Fruit fly (Drosophila melanogaster) whole organism, embryonic: Measurements from ENCODE around the gene CG3544.

ENCODE experiments used
- Ada2b ChIP-seq: fragments of 200-800 bp; sonication (Bioruptor generic); IDR thresholded peaks from 2 replicates; pipeline ENCODE4 v1.3.6; 2022; ENCODE audit warnings: missing biosample characterization, missing genetic modification characterization
- B-H2 ChIP-seq: fragments of 200-800 bp; sonication (Bioruptor generic); optimal IDR thresholded peaks from 2 replicates; lab custom pipeline; 2018; ENCODE audit warnings: missing biosample characterization, mild to moderate bottlenecking, missing genetic modification characterization
- CG10274 ChIP-seq: fragments of 200-800 bp; sonication (Bioruptor generic); optimal IDR thresholded peaks from 3 replicates; lab custom pipeline; 2017; ENCODE audit warnings: missing biosample characterization, mild to moderate bottlenecking, missing genetic modification characterization
- CG10321 ChIP-seq: fragments of 200-800 bp; sonication (Bioruptor generic); IDR thresholded peaks from 2 replicates; pipeline ENCODE4 v1.3.6; 2022; ENCODE audit warnings: missing biosample characterization, missing genetic modification characterization
- CG10654 ChIP-seq: fragments of 200-800 bp; sonication (Bioruptor generic); optimal IDR thresholded peaks from 2 replicates; lab custom pipeline; 2016; ENCODE audit warnings: missing biosample characterization, missing genetic modification characterization
- CG10979 ChIP-seq: fragments of 200-800 bp; sonication (Bioruptor generic); optimal IDR thresholded peaks from 2 replicates; lab custom pipeline; 2018; ENCODE audit warnings: missing biosample characterization, mild to moderate bottlenecking, missing genetic modification characterization, moderate library complexity
- CG11085 ChIP-seq: fragments of 200-800 bp; sonication (Bioruptor generic); IDR thresholded peaks from 2 replicates; pipeline ENCODE4 v1.3.6; 2022; ENCODE audit warnings: missing biosample characterization, missing genetic modification characterization
- CG12236 ChIP-seq: fragments of 200-800 bp; sonication (Bioruptor generic); optimal IDR thresholded peaks from 2 replicates; lab custom pipeline; 2016; ENCODE audit warnings: missing biosample characterization, missing genetic modification characterization
- CG12299 ChIP-seq: fragments of 200-800 bp; sonication (Bioruptor generic); optimal IDR thresholded peaks from 2 replicates; lab custom pipeline; 2018; ENCODE audit warnings: missing biosample characterization, mild to moderate bottlenecking, missing genetic modification characterization
- CG12659 ChIP-seq: fragments of 200-800 bp; sonication (Bioruptor generic); optimal IDR thresholded peaks from 3 replicates; lab custom pipeline; 2017; ENCODE audit warnings: mild to moderate bottlenecking, missing biosample characterization, missing genetic modification reagents, missing genetic modification characterization
- CG12942 ChIP-seq: fragments of 200-800 bp; sonication (Bioruptor generic); optimal IDR thresholded peaks from 3 replicates; lab custom pipeline; 2016; ENCODE audit warnings: missing biosample characterization, missing genetic modification characterization
- CG13894 ChIP-seq: fragments of 200-800 bp; sonication (Bioruptor generic); optimal IDR thresholded peaks from 3 replicates; lab custom pipeline; 2018; ENCODE audit warnings: missing biosample characterization, mild to moderate bottlenecking, missing genetic modification characterization, moderate library complexity
- CG1602 ChIP-seq: fragments of 200-800 bp; sonication (Bioruptor generic); optimal IDR thresholded peaks from 3 replicates; lab custom pipeline; 2016; ENCODE audit warnings: missing biosample characterization, missing genetic modification characterization
- CG1647 ChIP-seq: fragments of 200-800 bp; sonication (Bioruptor generic); optimal IDR thresholded peaks from 3 replicates; lab custom pipeline; 2016; ENCODE audit warnings: missing biosample characterization, missing genetic modification characterization
- CG16779 ChIP-seq: fragments of 200-800 bp; sonication (Bioruptor generic); IDR thresholded peaks from 2 replicates; pipeline ENCODE4 v1.3.6; 2022; ENCODE audit warnings: missing biosample characterization, missing genetic modification characterization
- CG16813 ChIP-seq: fragments of 200-800 bp; sonication (Bioruptor generic); IDR thresholded peaks from 3 replicates; pipeline ENCODE4 v1.3.6; 2022; ENCODE audit warnings: missing biosample characterization, missing genetic modification characterization; ENCODE audit not compliant: partially characterized antibody
- CG16815 ChIP-seq: fragments of 200-800 bp; sonication (Bioruptor generic); optimal IDR thresholded peaks from 3 replicates; lab custom pipeline; 2017; ENCODE audit warnings: missing biosample characterization, mild to moderate bottlenecking, missing genetic modification characterization
- CG17328 ChIP-seq: fragments of 200-800 bp; sonication (Bioruptor generic); IDR thresholded peaks from 2 replicates; pipeline ENCODE4 v1.3.6; 2022; ENCODE audit warnings: missing biosample characterization, missing genetic modification characterization
- CG17385 ChIP-seq: fragments of 200-800 bp; sonication (Bioruptor generic); optimal IDR thresholded peaks from 3 replicates; lab custom pipeline; 2018; ENCODE audit warnings: missing biosample characterization, mild to moderate bottlenecking, missing genetic modification characterization
- CG17568 ChIP-seq: fragments of 200-800 bp; sonication (Bioruptor generic); optimal IDR thresholded peaks from 2 replicates; lab custom pipeline; 2018; ENCODE audit warnings: missing biosample characterization, mild to moderate bottlenecking, missing genetic modification characterization, moderate library complexity
- CG18262 ChIP-seq: fragments of 200-800 bp; optimal IDR thresholded peaks from 3 replicates; lab custom pipeline; 2019; ENCODE audit warnings: missing biosample characterization, mild to moderate bottlenecking, missing genetic modification characterization, moderate library complexity
- CG2202 ChIP-seq: fragments of 200-800 bp; sonication (Bioruptor generic); optimal IDR thresholded peaks from 2 replicates; lab custom pipeline; 2018; ENCODE audit warnings: missing biosample characterization, mild to moderate bottlenecking, missing genetic modification characterization
- CG4282 ChIP-seq: fragments of 200-800 bp; sonication (Bioruptor generic); optimal IDR thresholded peaks from 2 replicates; lab custom pipeline; 2016; ENCODE audit warnings: missing biosample characterization, missing genetic modification characterization
- CG5180 ChIP-seq: fragments of 200-800 bp; sonication (Bioruptor generic); optimal IDR thresholded peaks from 3 replicates; lab custom pipeline; 2017; ENCODE audit warnings: missing biosample characterization, missing genetic modification characterization, mild to moderate bottlenecking, moderate library complexity, missing genetic modification reagents
- CG8924 ChIP-seq: fragments of 200-800 bp; optimal IDR thresholded peaks from 3 replicates; lab custom pipeline; 2019; ENCODE audit warnings: missing biosample characterization, mild to moderate bottlenecking, missing genetic modification characterization, moderate library complexity
- CTCF ChIP-seq: fragments of 200-800 bp; sonication (Bioruptor generic); optimal IDR thresholded peaks from 2 replicates; lab custom pipeline; 2017; ENCODE audit warnings: missing biosample characterization, mild to moderate bottlenecking, missing genetic modification characterization, moderate library complexity
- E2f2 ChIP-seq: fragments of 200-800 bp; sonication (Bioruptor generic); IDR thresholded peaks from 2 replicates; pipeline ENCODE4 v1.3.6; 2022; ENCODE audit warnings: missing biosample characterization, missing genetic modification characterization
- Fer3 ChIP-seq: fragments of 200-800 bp; sonication (Bioruptor generic); optimal IDR thresholded peaks from 2 replicates; lab custom pipeline; 2018; ENCODE audit warnings: missing biosample characterization, mild to moderate bottlenecking, missing genetic modification characterization, moderate library complexity
- Lim3 ChIP-seq: fragments of 200-800 bp; sonication (Bioruptor generic); IDR thresholded peaks from 2 replicates; pipeline ENCODE4 v1.3.6; 2022; ENCODE audit warnings: missing biosample characterization, missing genetic modification characterization
- PHDP ChIP-seq: fragments of 200-800 bp; sonication (Bioruptor generic); optimal IDR thresholded peaks from 3 replicates; lab custom pipeline; 2018; ENCODE audit warnings: missing biosample characterization, mild to moderate bottlenecking, missing genetic modification characterization, moderate library complexity
- Taf1 ChIP-seq: fragments of 200-800 bp; sonication (Bioruptor generic); IDR thresholded peaks from 2 replicates; pipeline ENCODE4 v1.3.6; 2022; ENCODE audit warnings: missing biosample characterization, missing genetic modification characterization
- ap ChIP-seq: fragments of 200-800 bp; sonication (Bioruptor generic); IDR thresholded peaks from 2 replicates; pipeline ENCODE4 v1.3.6; 2022; ENCODE audit warnings: missing biosample characterization, missing genetic modification characterization
- bsh ChIP-seq, 2 experiments: fragments of 200-800 bp; sonication (Bioruptor generic); optimal IDR thresholded peaks; 2 replicates each; lab custom pipeline; 2017 to 2018; ENCODE audit warnings: mild to moderate bottlenecking in 2 of 2, missing biosample characterization in 2 of 2, missing genetic modification characterization in 2 of 2, moderate library complexity in 1 of 2
- chn ChIP-seq: fragments of 200-800 bp; sonication (Bioruptor generic); optimal IDR thresholded peaks from 2 replicates; lab custom pipeline; 2016; ENCODE audit warnings: missing biosample characterization, missing genetic modification characterization
- crc ChIP-seq: fragments of 200-800 bp; sonication (Bioruptor generic); optimal IDR thresholded peaks from 2 replicates; lab custom pipeline; 2016; ENCODE audit warnings: missing biosample characterization, missing genetic modification characterization
- crp ChIP-seq, 2 experiments: fragments of 200-800 bp; sonication (Bioruptor generic); optimal IDR thresholded peaks; 2 replicates in 1 of 2; 3 replicates in 1 of 2; lab custom pipeline; 2017; ENCODE audit warnings: missing biosample characterization in 2 of 2, missing genetic modification characterization in 2 of 2, mild to moderate bottlenecking in 1 of 2, moderate library complexity in 1 of 2
- da ChIP-seq: fragments of 200-800 bp; sonication (Bioruptor generic); optimal IDR thresholded peaks from 2 replicates; lab custom pipeline; 2016; ENCODE audit warnings: missing biosample characterization, missing genetic modification characterization
- disco-r ChIP-seq: fragments of 200-800 bp; sonication (Bioruptor generic); optimal IDR thresholded peaks from 2 replicates; lab custom pipeline; 2016; ENCODE audit warnings: missing biosample characterization, missing genetic modification characterization
- her ChIP-seq: fragments of 200-800 bp; sonication (Bioruptor generic); optimal IDR thresholded peaks from 2 replicates; lab custom pipeline; 2016; ENCODE audit warnings: missing biosample characterization, missing genetic modification characterization
- hth ChIP-seq: fragments of >200 bp; optimal IDR thresholded peaks from 2 replicates; lab custom pipeline; 2017; ENCODE audit warnings: inconsistent platforms
- jing ChIP-seq: fragments of 200-800 bp; sonication (Bioruptor generic); optimal IDR thresholded peaks from 2 replicates; lab custom pipeline; 2018; ENCODE audit warnings: missing biosample characterization, mild to moderate bottlenecking, missing genetic modification characterization
- lilli ChIP-seq: fragments of 200-800 bp; sonication (Bioruptor generic); optimal IDR thresholded peaks from 3 replicates; lab custom pipeline; 2016; ENCODE audit warnings: missing biosample characterization, missing genetic modification characterization
- lmd ChIP-seq: fragments of 200-800 bp; sonication (Bioruptor generic); IDR thresholded peaks from 2 replicates; pipeline ENCODE4 v1.3.6; 2022; ENCODE audit warnings: missing biosample characterization, missing genetic modification characterization
- mirr ChIP-seq: fragments of 200-800 bp; sonication (Bioruptor generic); optimal IDR thresholded peaks from 3 replicates; lab custom pipeline; 2018; ENCODE audit warnings: missing biosample characterization, mild to moderate bottlenecking, missing genetic modification characterization
- mld ChIP-seq: fragments of 200-800 bp; sonication (Bioruptor generic); IDR thresholded peaks from 3 replicates; pipeline ENCODE4 v1.3.6; 2022; ENCODE audit warnings: missing biosample characterization, missing genetic modification characterization; ENCODE audit not compliant: partially characterized antibody
- nau ChIP-seq: fragments of 200-800 bp; sonication (Bioruptor generic); optimal IDR thresholded peaks from 3 replicates; lab custom pipeline; 2017; ENCODE audit warnings: missing biosample characterization, mild to moderate bottlenecking, missing genetic modification characterization, missing genetic modification reagents
- pho ChIP-seq: fragments of 200-800 bp; sonication (Bioruptor generic); optimal IDR thresholded peaks from 2 replicates; lab custom pipeline; 2016; ENCODE audit warnings: missing biosample characterization, missing genetic modification characterization
- sd ChIP-seq: fragments of 200-800 bp; sonication (Bioruptor generic); optimal IDR thresholded peaks from 3 replicates; lab custom pipeline; 2018; ENCODE audit warnings: missing biosample characterization, mild to moderate bottlenecking, missing genetic modification characterization, moderate library complexity
- sens ChIP-seq: fragments of 200-800 bp; sonication (Bioruptor generic); peaks from one replicate; lab custom pipeline; 2016; ENCODE audit warnings: missing biosample characterization, missing genetic modification characterization
- slbo ChIP-seq: fragments of 200-800 bp; sonication (Bioruptor generic); IDR thresholded peaks from 2 replicates; pipeline ENCODE4 v1.3.6; 2022; ENCODE audit warnings: missing biosample characterization, missing genetic modification characterization
- slp2 ChIP-seq: fragments of 200-800 bp; sonication (Bioruptor generic); optimal IDR thresholded peaks from 2 replicates; lab custom pipeline; 2016; ENCODE audit warnings: missing biosample characterization, missing genetic modification characterization
- tll ChIP-seq, 2 experiments: fragments of 200-800 bp in 1 of 2; fragments of >200 bp in 1 of 2; sonication (Bioruptor generic) in 1 of 2; optimal IDR thresholded peaks; 2 replicates each; lab custom pipeline; 2017 to 2019; ENCODE audit warnings: missing biosample characterization in 2 of 2, missing genetic modification characterization in 2 of 2, mild to moderate bottlenecking in 1 of 2, moderate library complexity in 1 of 2
- zfh1 ChIP-seq: fragments of 200-800 bp; sonication (Bioruptor generic); IDR thresholded peaks from 3 replicates; pipeline ENCODE4 v1.3.6; 2022; ENCODE audit warnings: missing biosample characterization, missing genetic modification characterization

CG3544 gene

DNA sequence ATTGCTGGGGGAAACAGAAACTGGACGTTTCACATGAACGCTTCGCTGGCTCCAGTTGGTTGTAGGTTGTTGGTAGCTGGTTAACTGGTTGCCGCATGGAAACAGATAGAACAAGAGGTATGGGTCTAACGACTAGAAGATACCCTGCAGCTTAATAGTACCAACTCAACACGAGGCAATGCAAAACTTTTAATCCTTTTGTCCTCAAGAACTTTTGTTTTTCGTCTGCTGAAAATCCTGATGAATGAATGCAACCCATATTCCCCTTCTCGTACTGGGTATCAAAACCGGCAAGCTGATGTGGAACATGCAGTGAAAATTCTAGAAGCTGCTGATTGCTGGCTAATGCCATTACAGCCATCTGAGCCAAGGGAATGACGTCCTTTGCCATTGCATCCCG, 53.9 kb downstream of the CG3544 start (continued):
- TF ChIP-seq CG8924 (tag; lab: Kevin White, UChicago): peak; percentile 37
- peak; percentile 56 for TF ChIP-seq CG1602 (GFP tag; lab: Kevin White, UChicago)
- TF ChIP-seq CG5180 (GFP tag; lab: Kevin White, UChicago): no peak
- peak; percentile 74 for TF ChIP-seq slbo (GFP tag; lab: Robert Waterston, UW)
- TF ChIP-seq lilli (GFP tag; lab: Kevin White, UChicago): no peak
- peak; percentile 53 for TF ChIP-seq PHDP
- no peak for TF ChIP-seq crp (GFP tag; optimal IDR thresholded peaks at IDR 0.05; lab: Kevin White, UChicago)
- TF ChIP-seq lmd (GFP tag; lab: Robert Waterston, UW): no peak
- no peak for TF ChIP-seq disco-r (GFP tag; lab: Kevin White, UChicago)
- TF ChIP-seq chn (GFP tag; lab: Kevin White, UChicago): peak; percentile 64
- no peak for TF ChIP-seq Lim3 (GFP tag; lab: Robert Waterston, UW)
- TF ChIP-seq CG12236 (GFP tag; lab: Kevin White, UChicago): no peak
- no peak for TF ChIP-seq jing (GFP tag; lab: Kevin White, UChicago)
- no peak for TF ChIP-seq nau (GFP tag; lab: Kevin White, UChicago)
- no peak for TF ChIP-seq CG16779
- TF ChIP-seq zfh1 (GFP tag; lab: Robert Waterston, UW): no peak
- no peak for TF ChIP-seq crc (GFP tag; lab: Kevin White, UChicago)
- no peak for TF ChIP-seq mirr
- TF ChIP-seq CG10979 (tag; lab: Kevin White, UChicago): peak; percentile 44
- TF ChIP-seq sens (GFP tag; lab: Kevin White, UChicago): peak; percentile 89
- no peak for TF ChIP-seq B-H2 (GFP tag; lab: Kevin White, UChicago)
- TF ChIP-seq CG10321 (GFP tag; lab: Robert Waterston, UW): no peak
- TF ChIP-seq CG10274 (GFP tag; lab: Kevin White, UChicago): no peak
- no peak for TF ChIP-seq CG11085
- TF ChIP-seq hth (lab: Kevin White, UChicago): no peak
- no peak for TF ChIP-seq sd (tag; lab: Kevin White, UChicago)
- TF ChIP-seq bsh (GFP tag; optimal IDR thresholded peaks at IDR 0.05; lab: Kevin White, UChicago): peak; percentile 15 to 75
- TF ChIP-seq da (GFP tag; lab: Kevin White, UChicago): no peak
- TF ChIP-seq E2f2: peak; percentile 39; the same call in 1 of the 2 replicates
- no peak for TF ChIP-seq Fer3 (tag; lab: Kevin White, UChicago)
- peak; percentile 39 for TF ChIP-seq CG16815 (GFP tag; lab: Kevin White, UChicago)
- peak; percentile 18 for TF ChIP-seq CG2202 (tag; lab: Kevin White, UChicago)
- TF ChIP-seq CG10654 (GFP tag; lab: Kevin White, UChicago): no peak
- TF ChIP-seq CTCF (GFP tag; lab: Kevin White, UChicago): no peak
- no peak for TF ChIP-seq her (GFP tag; lab: Kevin White, UChicago)
- TF ChIP-seq CG13894 (tag; lab: Kevin White, UChicago): no peak
- no peak for TF ChIP-seq tll (GFP tag; optimal IDR thresholded peaks at IDR 0.05; lab: Kevin White, UChicago)
- TF ChIP-seq CG16813 (GFP tag; lab: Robert Waterston, UW): no peak
- TF ChIP-seq CG17328 (GFP tag; lab: Robert Waterston, UW): peak; percentile 66
- TF ChIP-seq slp2 (GFP tag; lab: Kevin White, UChicago): no peak
- TF ChIP-seq CG12659 (GFP tag; lab: Kevin White, UChicago): no peak
- TF ChIP-seq pho (GFP tag; lab: Kevin White, UChicago): no peak
- no peak for TF ChIP-seq Taf1 (GFP tag; lab: Robert Waterston, UW)
- TF ChIP-seq Ada2b (GFP tag; lab: Robert Waterston, UW): no peak
- no peak for TF ChIP-seq CG4282
- no peak for TF ChIP-seq CG17568 (GFP tag; lab: Kevin White, UChicago)
- no peak for TF ChIP-seq CG17385 (GFP tag; lab: Kevin White, UChicago)
- TF ChIP-seq CG1647 (GFP tag; lab: Kevin White, UChicago): no peak
- TF ChIP-seq CG12299 (tag; lab: Kevin White, UChicago): no peak
- no peak for TF ChIP-seq CG12942 (GFP tag; lab: Kevin White, UChicago)
- TF ChIP-seq CG18262: no peak
- 0 out of 2 replicates have a peak, but pooled peaks have one; percentile 6 for TF ChIP-seq ap (GFP tag; lab: Robert Waterston, UW)
- no peak for TF ChIP-seq mld (GFP tag; lab: Robert Waterston, UW)
